Worm (Caenorhabditis elegans): ENCODE measurements around the gene pudl-2.

Gene pudl-2

ce11 chrIV:2849269-2849668, 14.7 kb downstream of the pudl-2 start:
- TF ChIP-seq ceh-34 (tag; optimal IDR thresholded peaks at IDR 0.05) = no peak
- no peak for TF ChIP-seq nhr-232 (tag; optimal IDR thresholded peaks at IDR 0.05)
- TF ChIP-seq odd-2 (tag; optimal IDR thresholded peaks at IDR 0.05) = no peak
- TF ChIP-seq npax-4 (tag; optimal IDR thresholded peaks at IDR 0.05) = no peak
- TF ChIP-seq K02D7.2 (tag; optimal IDR thresholded peaks at IDR 0.05) = no peak
- no peak for TF ChIP-seq dmd-4 (tag; optimal IDR thresholded peaks at IDR 0.05; ENCODE audit: borderline replicate concordance)
- no peak for TF ChIP-seq ceh-30 (tag; optimal IDR thresholded peaks at IDR 0.05)
- no peak for TF ChIP-seq fax-1 (tag; optimal IDR thresholded peaks at IDR 0.05)
- TF ChIP-seq hlh-8 (tag; optimal IDR thresholded peaks at IDR 0.05) = no peak
- TF ChIP-seq tbx-2 (tag; optimal IDR thresholded peaks at IDR 0.05) = no peak
- TF ChIP-seq unc-55 (GFP tag; optimal IDR thresholded peaks at IDR 0.05) = no peak

DNA sequence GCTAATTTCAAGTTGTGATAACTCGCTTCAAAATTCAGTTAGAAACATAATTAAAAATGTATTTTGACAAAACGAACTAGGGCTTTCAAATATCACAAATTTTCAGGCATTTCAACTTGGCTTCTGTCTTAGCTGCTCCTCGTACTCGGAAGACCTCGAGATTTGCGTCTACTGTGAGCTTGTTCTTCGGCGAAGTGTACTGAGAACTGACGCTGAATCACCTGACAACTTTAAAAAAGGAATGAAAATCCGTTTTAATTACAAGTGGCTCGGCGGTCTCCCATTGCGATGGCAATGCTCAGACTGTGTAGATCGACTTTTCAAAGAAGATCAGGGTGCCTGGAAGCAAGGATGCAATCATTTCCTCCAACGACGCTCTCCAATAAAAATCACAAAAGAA, 16.0 kb downstream of the pudl-2 start, which contains the start of gene clec-85:
clec-85 (plus strand) TSS at position 301 of the 400 bp plus-strand sequence.
- TF ChIP-seq zip-5 (tag; optimal IDR thresholded peaks at IDR 0.05) (no peak), C08G9.2 (tag; optimal IDR thresholded peaks at IDR 0.05) (no peak)

DNA sequence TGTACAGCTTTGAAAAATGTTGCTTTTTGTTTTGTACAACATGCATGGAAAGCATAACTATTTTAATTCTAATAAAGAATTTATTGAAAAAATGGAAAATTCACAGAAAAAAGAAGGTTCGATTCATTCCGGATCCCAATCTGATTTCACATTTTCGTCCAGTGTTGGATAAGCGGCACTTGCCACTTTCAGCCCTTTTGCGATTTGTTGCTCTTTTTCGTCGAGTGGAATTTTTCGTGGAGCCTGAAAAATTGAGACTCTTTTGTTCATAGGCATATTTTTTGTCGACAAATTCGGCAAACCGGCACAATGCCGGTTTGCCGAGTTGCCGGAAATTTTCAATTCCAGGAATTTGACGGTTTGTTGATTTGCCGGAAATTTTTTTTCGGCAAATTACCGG, 17.0 kb downstream of the pudl-2 start:
- TF ChIP-seq lin-11 (tag; optimal IDR thresholded peaks at IDR 0.05) = no peak
- TF ChIP-seq ceh-18 (tag; optimal IDR thresholded peaks at IDR 0.05) = no peak
- no peak for TF ChIP-seq ets-4 (tag; optimal IDR thresholded peaks at IDR 0.05)
- TF ChIP-seq ama-1 (optimal IDR thresholded peaks at IDR 0.05) = no peak
- TF ChIP-seq rnt-1 (tag; optimal IDR thresholded peaks at IDR 0.05) = no peak
- no peak for TF ChIP-seq dve-1 (tag; optimal IDR thresholded peaks at IDR 0.05)
- TF ChIP-seq F13H6.1 (tag; optimal IDR thresholded peaks at IDR 0.05) = no peak
- TF ChIP-seq ceh-19 (GFP tag; optimal IDR thresholded peaks at IDR 0.05) = no peak
- TF ChIP-seq zip-5 (tag; optimal IDR thresholded peaks at IDR 0.05) = no peak
- TF ChIP-seq syd-9 (tag; optimal IDR thresholded peaks at IDR 0.05) = no peak
- no peak for TF ChIP-seq madf-2 (tag; optimal IDR thresholded peaks at IDR 0.05)
- TF ChIP-seq nfya-1 (tag; optimal IDR thresholded peaks at IDR 0.05) = no peak
- TF ChIP-seq pag-3 (tag; optimal IDR thresholded peaks at IDR 0.05; ENCODE audit: borderline replicate concordance) = no peak

DNA sequence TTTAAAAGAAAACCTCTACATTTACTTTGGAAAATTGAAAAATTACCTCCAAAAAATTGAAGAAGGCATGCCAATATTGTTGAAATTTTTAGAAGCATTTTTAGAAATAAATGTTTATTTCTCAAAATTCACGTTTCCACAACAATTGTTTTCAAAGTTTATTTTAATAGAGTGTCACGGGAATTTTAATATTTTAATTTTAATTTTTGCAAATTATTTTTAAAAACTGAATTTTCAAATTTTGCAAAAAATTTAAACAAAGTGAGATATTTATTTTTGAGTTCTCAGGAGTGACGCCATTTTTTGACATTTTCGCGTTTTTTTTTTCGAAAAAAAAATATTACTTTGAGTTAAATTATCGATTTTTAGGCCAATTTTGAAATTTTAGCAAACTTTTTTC, 18.5 kb downstream of the pudl-2 start, which contains the start of gene Y54G2A.49:
Y54G2A.49 (minus strand) TSS at position 101 of the 400 bp plus-strand sequence.
- no peak for TF ChIP-seq syd-9 (tag; optimal IDR thresholded peaks at IDR 0.05)
- no peak for TF ChIP-seq gmeb-2 (tag; optimal IDR thresholded peaks at IDR 0.05)
- no peak for TF ChIP-seq tbx-7 (tag; optimal IDR thresholded peaks at IDR 0.05)
- TF ChIP-seq Y22D7AL.16 (tag; optimal IDR thresholded peaks at IDR 0.05) = no peak
- TF ChIP-seq pax-1 (tag; optimal IDR thresholded peaks at IDR 0.05) = no peak
- no peak for TF ChIP-seq lin-11 (tag; optimal IDR thresholded peaks at IDR 0.05)
- no peak for TF ChIP-seq zip-5 (tag; optimal IDR thresholded peaks at IDR 0.05)
- no peak for TF ChIP-seq pha-2 (tag; optimal IDR thresholded peaks at IDR 0.05)

DNA sequence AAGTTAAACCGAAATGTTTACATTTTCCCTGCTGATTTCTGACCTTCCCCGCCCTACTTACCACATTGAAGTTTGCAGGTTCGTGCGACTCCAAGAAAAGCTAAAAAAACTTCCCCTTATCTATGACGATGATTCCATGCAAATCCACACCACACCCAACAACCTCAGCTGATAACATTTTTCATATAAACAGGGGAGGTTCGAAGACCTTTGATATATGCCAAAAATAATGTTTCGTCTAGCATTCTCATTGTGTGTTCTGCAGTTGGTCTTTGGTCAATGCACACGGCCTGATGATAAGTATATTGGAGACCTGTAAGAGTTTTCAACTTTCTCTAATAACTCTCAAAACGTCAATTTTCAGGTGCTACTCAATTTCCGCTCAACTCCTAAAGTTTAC, 19.5 kb downstream of the pudl-2 start:
- TF ChIP-seq unc-42 (tag; optimal IDR thresholded peaks at IDR 0.05) (no peak), ttx-3 (tag; optimal IDR thresholded peaks at IDR 0.05) (no peak), hlh-13 (GFP tag; optimal IDR thresholded peaks at IDR 0.05) (no peak), ceh-30 (tag; optimal IDR thresholded peaks at IDR 0.05) (no peak), tbx-2 (tag; optimal IDR thresholded peaks at IDR 0.05) (no peak), hlh-15 (tag; optimal IDR thresholded peaks at IDR 0.05) (no peak), ceh-2 (tag; optimal IDR thresholded peaks at IDR 0.05) (no peak), pha-4 (tag; optimal IDR thresholded peaks at IDR 0.05) (no peak), T23F11.4 (GFP tag; optimal IDR thresholded peaks at IDR 0.05) (no peak), ceh-6 (GFP tag; optimal IDR thresholded peaks at IDR 0.05) (no peak), hlh-8 (tag; optimal IDR thresholded peaks at IDR 0.05) (no peak), sox-2 (GFP tag; IDR thresholded peaks at IDR 0.05) (no peak), sdc-2 (tag; optimal IDR thresholded peaks at IDR 0.05) (no peak), rnt-1 (tag; optimal IDR thresholded peaks at IDR 0.05) (no peak), dve-1 (tag; optimal IDR thresholded peaks at IDR 0.05) (no peak), Y22D7AL.16 (tag; optimal IDR thresholded peaks at IDR 0.05) (no peak), elt-2 (tag; optimal IDR thresholded peaks at IDR 0.05) (no peak), pha-2 (tag; optimal IDR thresholded peaks at IDR 0.05) (no peak), lim-6 (tag; optimal IDR thresholded peaks at IDR 0.05) (no peak), fax-1 (tag; optimal IDR thresholded peaks at IDR 0.05) (no peak)

Measured in whole organism, late embryonic.